Fruit fly (Drosophila melanogaster) whole organism, embryonic: ENCODE data around the gene side-IV.

Experiments
- Awh ChIP-seq: fragments of 200-800 bp; sonication (Bioruptor generic); IDR thresholded peaks from 2 replicates; pipeline ENCODE4, ENCODE4 v1.3.6; 2022; ENCODE audit warnings: missing biosample characterization, missing genetic modification characterization
- Bgb ChIP-seq: fragments of 200-800 bp; sonication (Bioruptor generic); IDR thresholded peaks from 2 replicates; pipeline ENCODE4 v1.3.6; 2022; ENCODE audit warnings: missing biosample characterization, missing genetic modification characterization; ENCODE audit not compliant: partially characterized antibody
- BtbVII ChIP-seq: fragments of 200-800 bp; sonication (Bioruptor generic); optimal IDR thresholded peaks from 3 replicates; lab custom pipeline; 2017; ENCODE audit warnings: missing biosample characterization, mild to moderate bottlenecking, missing genetic modification characterization
- CG10147 ChIP-seq: fragments of 200-800 bp; sonication (Bioruptor generic); optimal IDR thresholded peaks from 2 replicates; lab custom pipeline; 2019; ENCODE audit warnings: missing biosample characterization, mild to moderate bottlenecking, missing genetic modification characterization, moderate library complexity
- CG10366 ChIP-seq: fragments of 200-800 bp; sonication (Bioruptor generic); IDR thresholded peaks from 2 replicates; pipeline ENCODE4 v1.3.6; 2022; ENCODE audit warnings: missing biosample characterization, missing genetic modification characterization
- CG11398 ChIP-seq: fragments of 200-800 bp; sonication (Bioruptor generic); optimal IDR thresholded peaks from 2 replicates; lab custom pipeline; 2016; ENCODE audit warnings: missing biosample characterization, missing genetic modification characterization
- CG11504 ChIP-seq: fragments of 200-800 bp; sonication (Bioruptor generic); optimal IDR thresholded peaks from 3 replicates; lab custom pipeline; 2019; ENCODE audit warnings: missing biosample characterization, mild to moderate bottlenecking, missing genetic modification characterization, moderate library complexity
- CG12155 ChIP-seq: fragments of 200-800 bp; sonication (Bioruptor generic); optimal IDR thresholded peaks from 3 replicates; lab custom pipeline; 2016; ENCODE audit warnings: missing biosample characterization, missing genetic modification characterization
- CG14014 ChIP-seq: fragments of 200-800 bp; sonication (Bioruptor generic); IDR thresholded peaks from 2 replicates; pipeline ENCODE4 v1.3.6; 2022; ENCODE audit warnings: missing biosample characterization, missing genetic modification characterization
- CG14050 ChIP-seq: fragments of 200-800 bp; sonication (Bioruptor generic); IDR thresholded peaks from 3 replicates; pipeline ENCODE4 v1.3.6; 2022; ENCODE audit warnings: missing biosample characterization, missing genetic modification characterization
- CG17359 ChIP-seq: fragments of 200-800 bp; sonication (Bioruptor generic); optimal IDR thresholded peaks from 3 replicates; lab custom pipeline; 2018; ENCODE audit warnings: missing biosample characterization, mild to moderate bottlenecking, missing genetic modification characterization, moderate library complexity
- CG17568 ChIP-seq: fragments of 200-800 bp; sonication (Bioruptor generic); optimal IDR thresholded peaks from 2 replicates; lab custom pipeline; 2018; ENCODE audit warnings: missing biosample characterization, mild to moderate bottlenecking, missing genetic modification characterization, moderate library complexity
- CG17612 ChIP-seq: fragments of 200-800 bp; sonication (Bioruptor generic); IDR thresholded peaks from 2 replicates; pipeline ENCODE4 v1.3.6; 2022; ENCODE audit warnings: missing biosample characterization, missing genetic modification characterization
- CG2129 ChIP-seq: fragments of 200-800 bp; sonication (Bioruptor generic); IDR thresholded peaks from 2 replicates; pipeline ENCODE4 v1.3.6; 2022; ENCODE audit warnings: missing biosample characterization, missing genetic modification characterization; ENCODE audit not compliant: partially characterized antibody
- CG2199 ChIP-seq: fragments of 200-800 bp; sonication (Bioruptor generic); IDR thresholded peaks from 3 replicates; pipeline ENCODE4 v1.3.6; 2022; ENCODE audit warnings: missing biosample characterization, missing genetic modification characterization
- CG31224 ChIP-seq: fragments of 200-800 bp; sonication (Bioruptor generic); IDR thresholded peaks from 2 replicates; pipeline ENCODE4 v1.3.6; 2022; ENCODE audit warnings: missing biosample characterization, missing genetic modification characterization
- CG31365 ChIP-seq: fragments of 200-800 bp; sonication (Bioruptor generic); optimal IDR thresholded peaks from 2 replicates; lab custom pipeline; 2018; ENCODE audit warnings: missing biosample characterization, mild to moderate bottlenecking, missing genetic modification characterization
- CG4282 ChIP-seq: fragments of 200-800 bp; sonication (Bioruptor generic); optimal IDR thresholded peaks from 2 replicates; lab custom pipeline; 2016; ENCODE audit warnings: missing biosample characterization, missing genetic modification characterization
- CG9609 ChIP-seq: fragments of 200-800 bp; sonication (Bioruptor generic); optimal IDR thresholded peaks from 3 replicates; lab custom pipeline; 2016; ENCODE audit warnings: missing biosample characterization, missing genetic modification characterization
- CHES-1-like ChIP-seq: fragments of 200-800 bp; sonication (Bioruptor generic); optimal IDR thresholded peaks from 2 replicates; lab custom pipeline; 2016; ENCODE audit warnings: missing biosample characterization, missing genetic modification characterization
- Gsc ChIP-seq: fragments of 200-800 bp; sonication (Bioruptor generic); IDR thresholded peaks from 2 replicates; pipeline ENCODE4 v1.3.6; 2022; ENCODE audit warnings: missing biosample characterization, missing genetic modification characterization
- Hmx ChIP-seq: fragments of 200-800 bp; sonication (Bioruptor generic); optimal IDR thresholded peaks from 2 replicates; lab custom pipeline; 2016; ENCODE audit warnings: missing biosample characterization, missing genetic modification characterization
- Hsf ChIP-seq: fragments of 200-800 bp; sonication (Bioruptor generic); optimal IDR thresholded peaks from 3 replicates; lab custom pipeline; 2016; ENCODE audit warnings: missing biosample characterization, missing genetic modification characterization
- Kr ChIP-seq: fragments of 200-800 bp; sonication (Bioruptor generic); optimal IDR thresholded peaks from 2 replicates; lab custom pipeline; 2017; ENCODE audit warnings: missing biosample characterization, mild to moderate bottlenecking, missing genetic modification characterization
- Neu2 ChIP-seq: fragments of 200-800 bp; sonication (Bioruptor generic); optimal IDR thresholded peaks from 3 replicates; lab custom pipeline; 2016; ENCODE audit warnings: missing biosample characterization, missing genetic modification characterization, borderline replicate concordance
- Nf-YA ChIP-seq: fragments of 200-800 bp; sonication (Bioruptor generic); IDR thresholded peaks from 2 replicates; pipeline ENCODE4 v1.3.6; 2022; ENCODE audit warnings: missing biosample characterization, missing genetic modification characterization
- NfI ChIP-seq: fragments of 200-800 bp; sonication (Bioruptor generic); optimal IDR thresholded peaks from 3 replicates; lab custom pipeline; 2018; ENCODE audit warnings: missing biosample characterization, mild to moderate bottlenecking, missing genetic modification characterization, moderate library complexity
- Optix ChIP-seq: fragments of 200-800 bp; sonication (Bioruptor generic); IDR thresholded peaks from 3 replicates; pipeline ENCODE4 v1.3.6; 2022; ENCODE audit warnings: missing biosample characterization, missing genetic modification characterization
- PHDP ChIP-seq: fragments of 200-800 bp; sonication (Bioruptor generic); optimal IDR thresholded peaks from 3 replicates; lab custom pipeline; 2018; ENCODE audit warnings: missing biosample characterization, mild to moderate bottlenecking, missing genetic modification characterization, moderate library complexity
- Pdp1 ChIP-seq, 2 experiments: fragments of 200-800 bp; sonication (Bioruptor generic); optimal IDR thresholded peaks; 3 replicates each; lab custom pipeline; 2016; ENCODE audit warnings: missing biosample characterization in 2 of 2, missing genetic modification characterization in 2 of 2, mild to moderate bottlenecking in 1 of 2, moderate library complexity in 1 of 2
- Sin3A ChIP-seq: fragments of >200 bp; optimal IDR thresholded peaks from 2 replicates; lab custom pipeline; 2018
- Sox102F ChIP-seq: fragments of 200-800 bp; sonication (Bioruptor generic); optimal IDR thresholded peaks from 2 replicates; lab custom pipeline; 2018; ENCODE audit warnings: missing biosample characterization, mild to moderate bottlenecking, missing genetic modification characterization, moderate library complexity
- ac ChIP-seq: fragments of 200-800 bp; sonication (Bioruptor generic); optimal IDR thresholded peaks from 3 replicates; lab custom pipeline; 2017; ENCODE audit warnings: missing biosample characterization, mild to moderate bottlenecking, missing genetic modification characterization
- amos ChIP-seq: fragments of 200-800 bp; sonication (Bioruptor generic); IDR thresholded peaks from 2 replicates; pipeline ENCODE4 v1.3.6; 2022; ENCODE audit warnings: missing biosample characterization, missing genetic modification characterization; ENCODE audit not compliant: partially characterized antibody
- aop ChIP-seq: fragments of 200-800 bp; sonication (Bioruptor generic); IDR thresholded peaks from 2 replicates; pipeline ENCODE4 v1.3.6; 2022; ENCODE audit warnings: missing biosample characterization, missing genetic modification characterization
- ap ChIP-seq: fragments of 200-800 bp; sonication (Bioruptor generic); IDR thresholded peaks from 2 replicates; pipeline ENCODE4 v1.3.6; 2022; ENCODE audit warnings: missing biosample characterization, missing genetic modification characterization
- ara ChIP-seq: fragments of 200-800 bp; sonication (Bioruptor generic); IDR thresholded peaks from 2 replicates; pipeline ENCODE4 v1.3.6; 2022; ENCODE audit warnings: missing biosample characterization, missing genetic modification characterization
- bab2 ChIP-seq: fragments of 200-800 bp; sonication (Bioruptor generic); optimal IDR thresholded peaks from 2 replicates; lab custom pipeline; 2016; ENCODE audit warnings: missing biosample characterization, missing genetic modification characterization
- dati ChIP-seq: fragments of 200-800 bp; sonication (Bioruptor generic); IDR thresholded peaks from 2 replicates; pipeline ENCODE4 v1.3.6; 2022; ENCODE audit warnings: missing biosample characterization, missing genetic modification characterization
- dimm ChIP-seq: fragments of 200-800 bp; sonication (Bioruptor generic); IDR thresholded peaks from 2 replicates; pipeline ENCODE4 v1.3.6; 2022; ENCODE audit warnings: missing biosample characterization, missing genetic modification characterization
- esg ChIP-seq: fragments of 200-800 bp; sonication (Bioruptor generic); conservative IDR thresholded peaks from 2 replicates; pipeline ENCODE4 v1.3.6; 2022; ENCODE audit warnings: missing biosample characterization, missing genetic modification characterization
- kay ChIP-seq: fragments of 200-800 bp; sonication (Bioruptor generic); optimal IDR thresholded peaks from 2 replicates; lab custom pipeline; 2016; ENCODE audit warnings: missing biosample characterization, missing genetic modification characterization
- lbe ChIP-seq: fragments of 200-800 bp; sonication (Bioruptor generic); optimal IDR thresholded peaks from 2 replicates; lab custom pipeline; 2016; ENCODE audit warnings: missing biosample characterization, mild to moderate bottlenecking, missing genetic modification characterization
- lola ChIP-seq, 3 experiments: fragments of >200 bp in 2 of 3; fragments of 200-800 bp in 1 of 3; sonication (Bioruptor generic) in 1 of 3; optimal IDR thresholded peaks; 2 replicates each; lab custom pipeline; 2017 to 2019; ENCODE audit warnings: missing biosample characterization in 3 of 3, missing genetic modification characterization in 3 of 3, mild to moderate bottlenecking in 1 of 3, moderate library complexity in 1 of 3
- oc ChIP-seq: fragments of 200-800 bp; sonication (Bioruptor generic); optimal IDR thresholded peaks from 2 replicates; lab custom pipeline; 2018; ENCODE audit warnings: missing biosample characterization, mild to moderate bottlenecking, missing genetic modification characterization, moderate library complexity
- pnt ChIP-seq: fragments of 200-800 bp; sonication (Bioruptor generic); optimal IDR thresholded peaks from 3 replicates; lab custom pipeline; 2016; ENCODE audit warnings: missing biosample characterization, missing genetic modification characterization
- sna ChIP-seq: fragments of 200-800 bp; sonication (Bioruptor generic); IDR thresholded peaks from 2 replicates; pipeline ENCODE4 v1.3.6; 2022; ENCODE audit warnings: missing biosample characterization, missing genetic modification characterization; ENCODE audit not compliant: partially characterized antibody
- tap ChIP-seq: fragments of 200-800 bp; optimal IDR thresholded peaks from 3 replicates; lab custom pipeline; 2019; ENCODE audit warnings: missing biosample characterization, mild to moderate bottlenecking, missing genetic modification characterization, moderate library complexity
- tgo ChIP-seq: fragments of 200-800 bp; sonication (Bioruptor generic); IDR thresholded peaks from 3 replicates; pipeline ENCODE4 v1.3.6; 2022; ENCODE audit warnings: missing biosample characterization, missing genetic modification characterization
- tup ChIP-seq: fragments of 200-800 bp; sonication (Bioruptor generic); optimal IDR thresholded peaks from 2 replicates; lab custom pipeline; 2016; ENCODE audit warnings: missing biosample characterization, mild to moderate bottlenecking, missing genetic modification characterization, moderate library complexity
- wdn ChIP-seq: fragments of 200-800 bp; sonication (Bioruptor generic); IDR thresholded peaks from 2 replicates; pipeline ENCODE4 v1.3.6; 2022; ENCODE audit warnings: missing biosample characterization, missing genetic modification characterization
- wor ChIP-seq: fragments of 200-800 bp; sonication (Bioruptor generic); IDR thresholded peaks from 2 replicates; pipeline ENCODE4 v1.3.6; 2022; ENCODE audit warnings: missing biosample characterization, missing genetic modification characterization

side-IV gene

DNA sequence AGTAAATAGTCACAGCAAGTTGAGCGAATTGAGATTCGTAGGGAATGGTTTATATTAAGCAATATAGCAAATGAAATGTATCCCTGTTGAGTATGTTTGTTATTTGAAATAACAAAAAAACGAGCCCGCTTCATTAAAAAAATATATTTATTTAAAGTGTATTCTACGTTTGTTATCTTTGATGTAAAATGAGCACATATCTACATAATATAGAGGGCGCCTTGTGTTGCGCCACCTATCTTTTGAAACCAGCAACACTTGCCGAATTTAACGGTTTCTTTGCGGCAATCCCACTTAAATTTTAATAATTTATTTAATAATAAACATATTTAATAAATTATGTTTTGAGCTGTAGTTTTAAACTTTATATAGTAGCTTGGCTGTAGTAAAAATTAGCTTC, 20.9 kb downstream of the side-IV start (continued):
- TF ChIP-seq oc, result no peak
- TF ChIP-seq Sox102F (GFP tag; lab: Kevin White, UChicago), result peak; percentile 27
- TF ChIP-seq Awh (GFP tag; lab: Robert Waterston, UW), result no peak
- no peak for TF ChIP-seq CG31365 (tag; lab: Kevin White, UChicago)
- TF ChIP-seq CG31224 (GFP tag; lab: Robert Waterston, UW), result no peak
- TF ChIP-seq Bgb (GFP tag; lab: Robert Waterston, UW), result peak; percentile 18; the same call in 1 of the 2 replicates
- no peak for TF ChIP-seq ap (GFP tag; lab: Robert Waterston, UW)
- TF ChIP-seq tap (tag; lab: Kevin White, UChicago), result no peak
- TF ChIP-seq CG17612 (GFP tag; lab: Robert Waterston, UW), result no peak
- TF ChIP-seq aop (GFP tag; lab: Robert Waterston, UW), result no peak
- TF ChIP-seq NfI (GFP tag; lab: Kevin White, UChicago), result no peak
- TF ChIP-seq tup (GFP tag; lab: Kevin White, UChicago), result no peak
- TF ChIP-seq CG10366 (GFP tag; lab: Robert Waterston, UW), result no peak; the same call in 1 of the 2 replicates
- peak; percentile 53; the same call in 1 of the 2 replicates for TF ChIP-seq amos (GFP tag; lab: Robert Waterston, UW)
- TF ChIP-seq ac, result no peak
- TF ChIP-seq CG14050 (GFP tag; lab: Robert Waterston, UW), result no peak
- 0 out of 3 replicates have a peak, but pooled peaks have one; percentile 68 for TF ChIP-seq CG2199
- TF ChIP-seq CG2129, result no peak
- no peak for TF ChIP-seq wor (GFP tag; lab: Robert Waterston, UW)
- TF ChIP-seq Gsc (GFP tag; lab: Robert Waterston, UW), result no peak
- TF ChIP-seq dimm (GFP tag; lab: Robert Waterston, UW), result no peak
- TF ChIP-seq Kr (GFP tag; lab: Kevin White, UChicago), result no peak
- TF ChIP-seq CG10147, result no peak
- no peak for TF ChIP-seq bab2 (GFP tag; lab: Kevin White, UChicago)
- no peak for TF ChIP-seq CHES-1-like (GFP tag; lab: Kevin White, UChicago)
- TF ChIP-seq lbe (GFP tag; lab: Kevin White, UChicago), result no peak
- no peak for TF ChIP-seq CG17568
- TF ChIP-seq Optix, result no peak
- TF ChIP-seq CG9609, result no peak
- no peak for TF ChIP-seq CG4282 (GFP tag; lab: Kevin White, UChicago)
- no peak for TF ChIP-seq wdn (GFP tag; lab: Robert Waterston, UW)
- TF ChIP-seq sna (GFP tag; lab: Robert Waterston, UW), result no peak
- no peak for TF ChIP-seq Hsf (GFP tag; lab: Kevin White, UChicago)
- no peak for TF ChIP-seq kay (GFP tag; lab: Kevin White, UChicago)
- no peak for TF ChIP-seq PHDP
- no peak for TF ChIP-seq Neu2 (GFP tag; lab: Kevin White, UChicago)
- no peak for TF ChIP-seq ara
- TF ChIP-seq tgo (GFP tag; lab: Robert Waterston, UW), result no peak
- no peak for TF ChIP-seq Sin3A (lab: Kevin White, UChicago)
- TF ChIP-seq BtbVII (GFP tag; lab: Kevin White, UChicago), result no peak
- no peak for TF ChIP-seq CG17359 (tag; lab: Kevin White, UChicago)
- no peak for TF ChIP-seq Pdp1 (GFP tag; optimal IDR thresholded peaks at IDR 0.05; lab: Kevin White, UChicago)
- no peak for TF ChIP-seq lola (GFP tag; optimal IDR thresholded peaks at IDR 0.05; lab: Kevin White, UChicago)
- no peak for TF ChIP-seq CG14014 (GFP tag; lab: Robert Waterston, UW)
- TF ChIP-seq esg (GFP tag; lab: Robert Waterston, UW), result no peak; the same call in 1 of the 2 replicates
- TF ChIP-seq Hmx, result no peak
- no peak for TF ChIP-seq pnt
- TF ChIP-seq Nf-YA (GFP tag; lab: Robert Waterston, UW), result no peak
- no peak for TF ChIP-seq CG12155 (GFP tag; lab: Kevin White, UChicago)
- TF ChIP-seq CG11504 (tag; lab: Kevin White, UChicago), result peak; percentile 42
- no peak for TF ChIP-seq CG11398 (GFP tag; lab: Kevin White, UChicago)
- no peak for TF ChIP-seq dati
